Worm (Caenorhabditis elegans): Measurements from ENCODE around the gene R11A8.1.

Gene R11A8.1

DNA sequence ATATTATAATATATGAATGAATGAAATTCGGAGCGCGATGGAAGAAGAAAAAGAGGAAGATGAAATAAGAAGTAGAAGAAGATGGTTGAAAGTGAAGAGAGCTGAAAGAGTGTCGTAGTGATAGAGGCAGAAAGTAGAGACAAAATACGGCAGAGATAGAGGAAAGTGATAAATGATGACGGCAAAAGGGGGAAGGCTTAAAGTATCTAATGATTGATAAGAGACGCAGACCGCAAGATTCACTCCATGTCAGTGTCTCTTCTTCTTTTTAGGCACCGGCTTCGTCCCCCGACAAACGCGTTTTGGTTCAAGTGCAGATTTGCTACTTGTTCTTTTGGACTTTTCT, 14.6 kb downstream of the R11A8.1 start:
- TF ChIP-seq grh-1 (GFP tag; IDR thresholded peaks at IDR 0.05): peak; percentile 31
- TF ChIP-seq xbp-1 (tag; optimal IDR thresholded peaks at IDR 0.05): peak; percentile 13
- TF ChIP-seq ceh-63 (GFP tag; optimal IDR thresholded peaks at IDR 0.05): no peak
- peak in 1 of 3 experiments; percentile 40 for TF ChIP-seq ceh-82 (tag; optimal IDR thresholded peaks at IDR 0.05)
- TF ChIP-seq nhr-47 (tag; optimal IDR thresholded peaks at IDR 0.05): peak; percentile 67
- TF ChIP-seq rnt-1 (tag; optimal IDR thresholded peaks at IDR 0.05): peak; percentile 71
- peak; percentile 51 for TF ChIP-seq skn-1 (tag; optimal IDR thresholded peaks at IDR 0.05)
- TF ChIP-seq efl-1 (optimal IDR thresholded peaks at IDR 0.05): peak; percentile 28 to 33
- peak in 1 of 2 experiments; percentile 93 for TF ChIP-seq efl-1 (GFP tag; optimal IDR thresholded peaks at IDR 0.05 in 1 of 2)
- peak; percentile 63 for TF ChIP-seq fos-1 (tag; optimal IDR thresholded peaks at IDR 0.05)
- peak; percentile 68 for TF ChIP-seq nhr-85 (tag)
- TF ChIP-seq sup-37 (GFP tag; optimal IDR thresholded peaks at IDR 0.05): peak; percentile 2
- peak; percentile 9 for TF ChIP-seq tbx-2 (tag; optimal IDR thresholded peaks at IDR 0.05)
- TF ChIP-seq vab-15 (tag; optimal IDR thresholded peaks at IDR 0.05): no peak
- no peak for TF ChIP-seq pag-3 (tag; optimal IDR thresholded peaks at IDR 0.05; ENCODE audit: borderline replicate concordance, insufficient read depth)
- TF ChIP-seq tlp-1 (tag; optimal IDR thresholded peaks at IDR 0.05): no peak
- TF ChIP-seq elt-3 (tag; optimal IDR thresholded peaks at IDR 0.05): peak in 3 of 6 experiments; percentile 39 to 90 (median 60)
- peak; percentile 8 for TF ChIP-seq lin-13 (GFP tag; optimal IDR thresholded peaks at IDR 0.05)
- peak; percentile 87 for TF ChIP-seq jun-1 (tag; optimal IDR thresholded peaks at IDR 0.05)
- peak in 1 of 3 experiments; percentile 5 for TF ChIP-seq dpl-1 (GFP tag; optimal IDR thresholded peaks at IDR 0.05)
- TF ChIP-seq unc-98 (GFP tag; IDR thresholded peaks at IDR 0.05): no peak
- TF ChIP-seq mdl-1 (tag; optimal IDR thresholded peaks at IDR 0.05): peak in 1 of 2 experiments; percentile 45
- TF ChIP-seq C04F5.9 (tag; optimal IDR thresholded peaks at IDR 0.05): no peak
- peak; percentile 15 for TF ChIP-seq hpl-2 (GFP tag; optimal IDR thresholded peaks at IDR 0.05)
- no peak for TF ChIP-seq C34B4.2 (tag; optimal IDR thresholded peaks at IDR 0.05)
- TF ChIP-seq blmp-1 (tag; optimal IDR thresholded peaks at IDR 0.05): peak; percentile 98
- peak; percentile 75 for TF ChIP-seq egl-13 (tag; optimal IDR thresholded peaks at IDR 0.05)
- TF ChIP-seq swsn-7 (tag; optimal IDR thresholded peaks at IDR 0.05): peak; percentile 64
- peak; percentile 64 for TF ChIP-seq dsc-1 (tag; optimal IDR thresholded peaks at IDR 0.05)
- no peak for TF ChIP-seq unc-62 (GFP tag; optimal IDR thresholded peaks at IDR 0.05)
- peak; percentile 25 to 61 for TF ChIP-seq lsy-2 (tag; optimal IDR thresholded peaks at IDR 0.05)
- TF ChIP-seq snpc-4 (tag; optimal IDR thresholded peaks at IDR 0.05): no peak
- peak; percentile 78 for TF ChIP-seq pax-3 (tag; optimal IDR thresholded peaks at IDR 0.05)
- peak; percentile 67 for TF ChIP-seq lin-39 (tag; optimal IDR thresholded peaks at IDR 0.05)
- TF ChIP-seq lin-14 (GFP tag; optimal IDR thresholded peaks at IDR 0.05): peak; percentile 80
- peak; percentile 47 for TF ChIP-seq snu-23 (GFP tag; optimal IDR thresholded peaks at IDR 0.05)
- TF ChIP-seq nhr-12 (tag; optimal IDR thresholded peaks at IDR 0.05): no peak
- TF ChIP-seq egl-27 (tag; optimal IDR thresholded peaks at IDR 0.05): peak in 1 of 2 experiments; percentile 45
- TF ChIP-seq nhr-71 (tag; optimal IDR thresholded peaks at IDR 0.05): peak; percentile 85
- peak; percentile 47 for TF ChIP-seq nhr-19 (GFP tag; conservative IDR thresholded peaks at IDR 0.05)
- TF ChIP-seq alr-1 (tag; optimal IDR thresholded peaks at IDR 0.05; ENCODE audit: borderline replicate concordance): no peak
- TF ChIP-seq nhr-11 (tag; optimal IDR thresholded peaks at IDR 0.05): peak; percentile 41
- TF ChIP-seq ztf-11 (tag; optimal IDR thresholded peaks at IDR 0.05): no peak
- TF ChIP-seq ztf-4 (tag; optimal IDR thresholded peaks at IDR 0.05): no peak
- TF ChIP-seq mab-9 (GFP tag; IDR thresholded peaks at IDR 0.05): 0 out of 2 replicates have a peak, but pooled peaks have one; percentile 10
- TF ChIP-seq ceh-88 (GFP tag; IDR thresholded peaks at IDR 0.05): no peak
- peak; percentile 46 for TF ChIP-seq C16A3.4 (tag; optimal IDR thresholded peaks at IDR 0.05)
- no peak for TF ChIP-seq zag-1 (tag; optimal IDR thresholded peaks at IDR 0.05)
- peak in 1 of 2 experiments; percentile 50 for TF ChIP-seq lin-35 (GFP tag; optimal IDR thresholded peaks at IDR 0.05)
- no peak for TF ChIP-seq sptf-1 (tag; optimal IDR thresholded peaks at IDR 0.05)
- TF ChIP-seq nhr-90 (tag; optimal IDR thresholded peaks at IDR 0.05; ENCODE audit: poor library complexity): peak; percentile 58
- peak; percentile 71 for TF ChIP-seq nhr-20 (tag; optimal IDR thresholded peaks at IDR 0.05)
- peak; percentile 32 for TF ChIP-seq sox-4 (tag; optimal IDR thresholded peaks at IDR 0.05)

Data from whole organism, L1 larva.